3 worm cellular contexts compared by ENCODE assay signal in genomic region chrV:13593083-13593482, ce11.
TF ChIP-seq lines count a peak whose summit lies in the region.

TSS of gene F53F4.4 (plus strand) at chrV:13593383.

TF ChIP-seq in whole organism, L1 larva, 84 proteins besides CTCF, POLR2A, EP300 and RAD21:
- TF ChIP-seq aly-2 (tag; optimal IDR thresholded peaks at IDR 0.05; lab: Kevin White, UChicago) (no peak), blmp-1 (tag; optimal IDR thresholded peaks at IDR 0.05; lab: Kevin White, UChicago) (peak; percentile 59), ztf-11 (tag; optimal IDR thresholded peaks at IDR 0.05; lab: Kevin White, UChicago) (no peak), xbp-1 (tag; optimal IDR thresholded peaks at IDR 0.05; lab: Kevin White, UChicago) (no peak), egl-13 (tag; optimal IDR thresholded peaks at IDR 0.05; lab: Kevin White, UChicago) (no peak), ceh-90 (tag; optimal IDR thresholded peaks at IDR 0.05; lab: Kevin White, UChicago) (no peak), egl-27 (tag; optimal IDR thresholded peaks at IDR 0.05; lab: Kevin White, UChicago) (no peak), isw-1 (GFP tag; IDR thresholded peaks at IDR 0.05; lab: Robert Waterston, UW) (no peak), mef-2 (tag; optimal IDR thresholded peaks at IDR 0.05; lab: Kevin White, UChicago) (no peak), pax-3 (tag; optimal IDR thresholded peaks at IDR 0.05; lab: Kevin White, UChicago) (no peak), efl-1 (optimal IDR thresholded peaks at IDR 0.05; lab: Kevin White, UChicago) (no peak), efl-1 (GFP tag; optimal IDR thresholded peaks at IDR 0.05 in 1 of 2; lab: Kevin White, UChicago) (peak in 1 of 2 experiments; percentile 67), nhr-12 (tag; optimal IDR thresholded peaks at IDR 0.05; lab: Kevin White, UChicago) (no peak), ets-5 (GFP tag; IDR thresholded peaks at IDR 0.05; lab: Robert Waterston, UW) (no peak), zag-1 (tag; optimal IDR thresholded peaks at IDR 0.05; lab: Kevin White, UChicago) (no peak), C34B4.2 (tag; optimal IDR thresholded peaks at IDR 0.05; lab: Kevin White, UChicago) (no peak)

TF ChIP-seq in whole organism, L4 larva, 104 proteins besides CTCF, POLR2A, EP300 and RAD21:
- TF ChIP-seq hif-1 (tag; optimal IDR thresholded peaks at IDR 0.05; lab: Kevin White, UChicago), result no peak
- peak; percentile 25; the same call in 1 of the 2 replicates for TF ChIP-seq egl-43 (GFP tag; IDR thresholded peaks at IDR 0.05; lab: Robert Waterston, UW)
- TF ChIP-seq rbr-2 (tag; optimal IDR thresholded peaks at IDR 0.05; lab: Kevin White, UChicago), result no peak
- peak; percentile 41 for TF ChIP-seq lin-38 (GFP tag; IDR thresholded peaks at IDR 0.05; lab: Robert Waterston, UW)
- peak; percentile 37 for TF ChIP-seq aha-1 (tag; lab: Kevin White, UChicago)
- TF ChIP-seq unc-62 (GFP tag; optimal IDR thresholded peaks at IDR 0.05 in 1 of 2; lab: Kevin White, UChicago), result peak in 1 of 2 experiments; percentile 32
- TF ChIP-seq unc-62 (tag; optimal IDR thresholded peaks at IDR 0.05; lab: Kevin White, UChicago), result no peak
- TF ChIP-seq unc-39 (tag; optimal IDR thresholded peaks at IDR 0.05; lab: Kevin White, UChicago), result no peak
- TF ChIP-seq nhr-11 (tag; optimal IDR thresholded peaks at IDR 0.05; lab: Kevin White, UChicago), result no peak
- no peak for TF ChIP-seq F44E2.7 (GFP tag; IDR thresholded peaks at IDR 0.05; lab: Robert Waterston, UW)
- no peak for TF ChIP-seq attf-4 (tag; optimal IDR thresholded peaks at IDR 0.05; lab: Kevin White, UChicago)
- no peak for TF ChIP-seq spr-1 (tag; optimal IDR thresholded peaks at IDR 0.05; lab: Kevin White, UChicago)
- TF ChIP-seq lin-13 (GFP tag; optimal IDR thresholded peaks at IDR 0.05; lab: Kevin White, UChicago), result no peak
TF ChIP-seq in whole organism, L4 larva: peak in this region for 4.

TF ChIP-seq in whole organism, young adult, 124 proteins besides CTCF, POLR2A, EP300 and RAD21:
- TF ChIP-seq madf-6 (GFP tag; IDR thresholded peaks at IDR 0.05; lab: Robert Waterston, UW), result peak; percentile 47; the same call in 1 of the 2 replicates
- TF ChIP-seq ztf-25 (GFP tag; IDR thresholded peaks at IDR 0.05; lab: Robert Waterston, UW), result no peak
- 0 out of 2 replicates have a peak, but pooled peaks have one; percentile 18 for TF ChIP-seq Y95B8A.8 (GFP tag; IDR thresholded peaks at IDR 0.05; lab: Robert Waterston, UW)
- no peak for TF ChIP-seq hmg-1.2 (GFP tag; IDR thresholded peaks at IDR 0.05; lab: Robert Waterston, UW)
TF ChIP-seq in whole organism, young adult: peak in this region for 2.
